Worm (Caenorhabditis elegans): ENCODE results near the gene nhr-38.

ce11 chrIV:9668103-9668672, 41.8 kb upstream of the nhr-38 start:
- TF ChIP-seq ama-1 (optimal IDR thresholded peaks at IDR 0.05) (no peak), ceh-36 (tag; optimal IDR thresholded peaks at IDR 0.05) (no peak), B0310.2 (tag; optimal IDR thresholded peaks at IDR 0.05) (no peak), flt-1 (GFP tag; IDR thresholded peaks at IDR 0.05) (no peak), F13C5.2 (tag; optimal IDR thresholded peaks at IDR 0.05) (no peak), hnd-1 (tag; optimal IDR thresholded peaks at IDR 0.05) (no peak), sea-1 (GFP tag; conservative IDR thresholded peaks at IDR 0.05) (no peak), ets-7 (tag; optimal IDR thresholded peaks at IDR 0.05) (no peak), ceh-13 (GFP tag; optimal IDR thresholded peaks at IDR 0.05) (no peak), tbx-37 (GFP tag; conservative IDR thresholded peaks at IDR 0.05) (no peak), tra-4 (tag; optimal IDR thresholded peaks at IDR 0.05) (no peak), hmg-4 (GFP tag; optimal IDR thresholded peaks at IDR 0.05) (no peak), hmbx-1 (tag; optimal IDR thresholded peaks at IDR 0.05) (no peak), scrt-1 (GFP tag; IDR thresholded peaks at IDR 0.05) (no peak)

Measured in whole organism, early embryonic.